Worm (Caenorhabditis elegans): ENCODE results near the gene srh-214.
A peak's percentile ranks its signal among the peaks of the same experiment; 100 is the strongest.

srh-214 gene

ce11 chrV:16794828-16795354 is 34.7 kb downstream of the srh-214 start, which contains the start of the genes ctps-1 and pus-1 (continued):
- TF ChIP-seq ets-5 (GFP tag; IDR thresholded peaks at IDR 0.05) = no peak
- TF ChIP-seq lin-15B (tag; optimal IDR thresholded peaks at IDR 0.05) = peak; percentile 36
- TF ChIP-seq ceh-90 (tag; optimal IDR thresholded peaks at IDR 0.05) = no peak
- TF ChIP-seq snpc-4 (tag; optimal IDR thresholded peaks at IDR 0.05) = peak; percentile 84
- peak; percentile 81 for TF ChIP-seq nhr-85 (tag)
- no peak for TF ChIP-seq C04F5.9 (tag; optimal IDR thresholded peaks at IDR 0.05)
- TF ChIP-seq nhr-11 (tag; optimal IDR thresholded peaks at IDR 0.05) = no peak
- no peak for TF ChIP-seq Y116A8C.19 (tag; optimal IDR thresholded peaks at IDR 0.05; ENCODE audit: borderline replicate concordance)
- peak; percentile 59 for TF ChIP-seq grh-1 (GFP tag; IDR thresholded peaks at IDR 0.05)
- peak; percentile 70 for TF ChIP-seq lin-13 (GFP tag; optimal IDR thresholded peaks at IDR 0.05)
- TF ChIP-seq mdl-1 (tag; optimal IDR thresholded peaks at IDR 0.05) = peak in 1 of 2 experiments; percentile 68
- peak; percentile 9 for TF ChIP-seq nhr-77 (tag; optimal IDR thresholded peaks at IDR 0.05)
- TF ChIP-seq unc-98 (GFP tag; IDR thresholded peaks at IDR 0.05) = no peak
- no peak for TF ChIP-seq zip-4 (GFP tag; optimal IDR thresholded peaks at IDR 0.05)
- no peak for TF ChIP-seq ceh-63 (GFP tag; optimal IDR thresholded peaks at IDR 0.05)
- no peak for TF ChIP-seq fkh-4 (tag; optimal IDR thresholded peaks at IDR 0.05; ENCODE audit: borderline replicate concordance)
- TF ChIP-seq sox-4 (tag; optimal IDR thresholded peaks at IDR 0.05) = no peak
- TF ChIP-seq aly-2 (tag; optimal IDR thresholded peaks at IDR 0.05) = peak; percentile 40
- TF ChIP-seq ces-1 (GFP tag; optimal IDR thresholded peaks at IDR 0.05) = no peak
- TF ChIP-seq hlh-17 (GFP tag; optimal IDR thresholded peaks at IDR 0.05; ENCODE audit: borderline replicate concordance) = no peak
- TF ChIP-seq pag-3 (tag; optimal IDR thresholded peaks at IDR 0.05; ENCODE audit: borderline replicate concordance, insufficient read depth) = no peak
- no peak for TF ChIP-seq nhr-71 (tag; optimal IDR thresholded peaks at IDR 0.05)
- no peak for TF ChIP-seq ceh-88 (GFP tag; IDR thresholded peaks at IDR 0.05)
- TF ChIP-seq fkh-8 (tag; optimal IDR thresholded peaks at IDR 0.05) = no peak
- TF ChIP-seq nhr-12 (tag; optimal IDR thresholded peaks at IDR 0.05) = no peak
- TF ChIP-seq F16B12.6 (tag; optimal IDR thresholded peaks at IDR 0.05) = peak; percentile 27
- no peak for TF ChIP-seq unc-30 (tag; optimal IDR thresholded peaks at IDR 0.05)
- peak; percentile 21 for TF ChIP-seq fkh-10 (GFP tag; optimal IDR thresholded peaks at IDR 0.05)
- TF ChIP-seq dpl-1 (GFP tag; optimal IDR thresholded peaks at IDR 0.05) = peak; percentile 73 to 83 (median 81)
- TF ChIP-seq tlp-1 (tag; optimal IDR thresholded peaks at IDR 0.05) = no peak
- peak; percentile 63 for TF ChIP-seq xbp-1 (tag; optimal IDR thresholded peaks at IDR 0.05)
- TF ChIP-seq mef-2 (tag; optimal IDR thresholded peaks at IDR 0.05) = no peak
- peak; percentile 65 for TF ChIP-seq C16A3.4 (tag; optimal IDR thresholded peaks at IDR 0.05)
- no peak for TF ChIP-seq nhr-28 (tag; optimal IDR thresholded peaks at IDR 0.05)
- TF ChIP-seq skn-1 (tag; optimal IDR thresholded peaks at IDR 0.05) = peak; percentile 74
- peak; percentile 56 for TF ChIP-seq ama-1 (optimal IDR thresholded peaks at IDR 0.05)
- peak; percentile 70 for TF ChIP-seq nhr-90 (tag; optimal IDR thresholded peaks at IDR 0.05; ENCODE audit: poor library complexity)
- TF ChIP-seq unc-62 (GFP tag; optimal IDR thresholded peaks at IDR 0.05) = no peak
- peak; percentile 7 for TF ChIP-seq hpl-2 (GFP tag; optimal IDR thresholded peaks at IDR 0.05)
- no peak for TF ChIP-seq pqm-1 (tag; optimal IDR thresholded peaks at IDR 0.05)
- TF ChIP-seq vab-15 (tag; optimal IDR thresholded peaks at IDR 0.05) = no peak
- TF ChIP-seq nhr-47 (tag; optimal IDR thresholded peaks at IDR 0.05) = peak; percentile 87
- no peak for TF ChIP-seq pax-3 (tag; optimal IDR thresholded peaks at IDR 0.05)
- no peak for TF ChIP-seq sptf-1 (tag; optimal IDR thresholded peaks at IDR 0.05)
- peak; percentile 33 for TF ChIP-seq jun-1 (tag; optimal IDR thresholded peaks at IDR 0.05)
- TF ChIP-seq lin-39 (tag; optimal IDR thresholded peaks at IDR 0.05) = peak; percentile 67
- TF ChIP-seq blmp-1 (tag; optimal IDR thresholded peaks at IDR 0.05) = no peak
- TF ChIP-seq nhr-20 (tag; optimal IDR thresholded peaks at IDR 0.05) = peak; percentile 74
- TF ChIP-seq nhr-19 (GFP tag; conservative IDR thresholded peaks at IDR 0.05) = peak; percentile 78
- peak; percentile 73 for TF ChIP-seq mep-1 (tag; optimal IDR thresholded peaks at IDR 0.05)
- peak; percentile 67 to 75 (median 70) for TF ChIP-seq ceh-82 (tag; optimal IDR thresholded peaks at IDR 0.05)
- TF ChIP-seq ceh-8 (GFP tag; optimal IDR thresholded peaks at IDR 0.05) = no peak
- TF ChIP-seq ztf-4 (tag; optimal IDR thresholded peaks at IDR 0.05) = no peak
